Worm (Caenorhabditis elegans): ENCODE results near the gene mpst-1.

- TF ChIP-seq ama-1 (optimal IDR thresholded peaks at IDR 0.05) (no peak), hmbx-1 (tag; optimal IDR thresholded peaks at IDR 0.05) (no peak), tra-4 (tag; optimal IDR thresholded peaks at IDR 0.05) (no peak), pes-1 (GFP tag; IDR thresholded peaks at IDR 0.05) (no peak), flt-1 (GFP tag; IDR thresholded peaks at IDR 0.05) (no peak), aly-1 (tag; optimal IDR thresholded peaks at IDR 0.05) (no peak), hmg-4 (GFP tag; optimal IDR thresholded peaks at IDR 0.05) (no peak), scrt-1 (GFP tag; IDR thresholded peaks at IDR 0.05) (no peak), ceh-13 (GFP tag; optimal IDR thresholded peaks at IDR 0.05) (no peak), tbx-37 (GFP tag; conservative IDR thresholded peaks at IDR 0.05) (no peak), F13C5.2 (tag; optimal IDR thresholded peaks at IDR 0.05) (no peak), B0310.2 (tag; optimal IDR thresholded peaks at IDR 0.05) (no peak), hnd-1 (tag; optimal IDR thresholded peaks at IDR 0.05) (no peak)
These were observed 32.4 kb upstream of the mpst-1 start for ce11 chrV:11859082-11859858.

Data from whole organism, early embryonic.